Worm (Caenorhabditis elegans): ENCODE measurements around the gene C09G12.5.

DNA sequence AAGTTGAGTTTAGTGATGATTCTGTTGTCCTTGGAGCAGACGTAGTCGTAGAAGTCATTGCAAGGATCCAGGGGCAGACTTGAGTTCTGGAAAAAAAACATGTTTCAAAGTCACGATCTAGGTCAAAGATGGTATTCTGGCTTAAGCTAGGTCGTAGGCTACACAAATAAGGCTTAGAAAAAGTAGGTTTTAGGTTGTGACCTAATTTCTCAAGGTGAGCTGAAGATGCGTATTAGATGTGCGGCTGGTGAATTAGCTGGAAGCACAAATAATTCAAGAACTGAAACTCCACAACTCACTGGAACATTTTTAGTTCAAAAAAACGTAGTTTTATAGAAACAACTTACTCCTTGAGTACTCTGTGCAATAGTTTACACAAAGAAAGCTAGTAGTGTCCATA, 35.0 kb upstream of the C09G12.5 start, which contains the start of gene F09D12.2:
- TF ChIP-seq W03F9.2 (tag; optimal IDR thresholded peaks at IDR 0.05) (no peak), him-1 (tag; optimal IDR thresholded peaks at IDR 0.05) (no peak)

Measured in whole organism, L4/young adult.